Worm (Caenorhabditis elegans) whole organism, L4/young adult: ENCODE measurements around the gene F45D3.2.

Source experiments
- W03F9.2 ChIP-seq: fragments of 150-350 bp; optimal IDR thresholded peaks from 2 replicates; lab custom pipeline; 2014; ENCODE audit warnings: missing biosample characterization, missing genetic modification characterization
- him-1 ChIP-seq: sonication (generic microtip); optimal IDR thresholded peaks from 2 replicates; lab custom pipeline; 2016; ENCODE audit warnings: missing genotype, missing genetic modification reagents, missing genetic modification characterization, missing compliant biosample characterization

ce11 chrV:12505730-12506129, 35.1 kb upstream of the F45D3.2 start:
- no peak for TF ChIP-seq W03F9.2 (tag; lab: Kevin White, UChicago)
- no peak for TF ChIP-seq him-1
